Worm (Caenorhabditis elegans): ENCODE results near the gene ZC239.5.
"Not testable (repeated sequence)": the region's sequence is repeated elsewhere in the genome, so short reads cannot be mapped to it uniquely, and the experiment has no call there.

Gene ZC239.5

ce11 chrII:3213898-3214297, 3.4 kb downstream of the ZC239.5 start, which contains the start of gene ZC239.4:
TSS of gene ZC239.4 (plus strand) at chrII:3214198.
- TF ChIP-seq dmd-6 (GFP tag; IDR thresholded peaks at IDR 0.05) (no peak), Y75B8A.6 (GFP tag; IDR thresholded peaks at IDR 0.05) (no peak), hif-1 (tag; optimal IDR thresholded peaks at IDR 0.05) (no peak), attf-4 (tag; optimal IDR thresholded peaks at IDR 0.05) (no peak), nhr-10 (tag; optimal IDR thresholded peaks at IDR 0.05) (no peak), spr-3 (GFP tag; optimal IDR thresholded peaks at IDR 0.05) (no peak), pqm-1 (tag; optimal IDR thresholded peaks at IDR 0.05) (no peak), mdt-29 (GFP tag; IDR thresholded peaks at IDR 0.05) (no peak), dmd-9 (GFP tag; IDR thresholded peaks at IDR 0.05) (no peak), nhr-25 (tag; optimal IDR thresholded peaks at IDR 0.05; ENCODE audit: borderline replicate concordance, insufficient read depth) (no peak), aha-1 (tag) (no peak), egl-27 (tag; optimal IDR thresholded peaks at IDR 0.05) (no peak), mep-1 (tag; optimal IDR thresholded peaks at IDR 0.05) (no peak), php-3 (GFP tag; IDR thresholded peaks at IDR 0.05) (no peak), fkh-10 (GFP tag; optimal IDR thresholded peaks at IDR 0.05) (no peak), pha-4 (GFP tag; IDR thresholded peaks at IDR 0.05) (no peak), pha-4 (tag; optimal IDR thresholded peaks at IDR 0.05) (no peak), gei-8 (GFP tag; optimal IDR thresholded peaks at IDR 0.05) (no peak)

ce11 chrII:3215762-3216161, 5.3 kb downstream of the ZC239.5 start, which contains the start of gene ZC239.3:
TSS of gene ZC239.3 (plus strand) at chrII:3216062.
- TF ChIP-seq unc-39, nhr-10, aly-2 (tag; optimal IDR thresholded peaks at IDR 0.05): not testable (repeated sequence)

ce11 chrII:3220723-3221122, 10.3 kb downstream of the ZC239.5 start, which contains the start of gene ZC239.22:
TSS of gene ZC239.22 (minus strand) at chrII:3220823.
- no peak for TF ChIP-seq F10B5.3 (tag; optimal IDR thresholded peaks at IDR 0.05)
- TF ChIP-seq hlh-11 (tag; optimal IDR thresholded peaks at IDR 0.05), result no peak
- TF ChIP-seq aha-1 (tag), result peak; percentile 21

- TF ChIP-seq ZK546.5 (tag; optimal IDR thresholded peaks at IDR 0.05), result no peak
- TF ChIP-seq aha-1 (tag), result peak; percentile 91
Measured at ce11 chrII:3221730-3222129, 11.3 kb downstream of the ZC239.5 start, which contains the start of gene ZC239.14. TSS of gene ZC239.14 (minus strand) at chrII:3222034.

- TF ChIP-seq R02D3.7 (tag; optimal IDR thresholded peaks at IDR 0.05), result no peak
- no peak for TF ChIP-seq aly-2 (tag; optimal IDR thresholded peaks at IDR 0.05)
- TF ChIP-seq hlh-11 (tag; optimal IDR thresholded peaks at IDR 0.05), result no peak
- no peak for TF ChIP-seq madf-5 (GFP tag; IDR thresholded peaks at IDR 0.05)
- no peak for TF ChIP-seq nhr-76 (tag; optimal IDR thresholded peaks at IDR 0.05)
- peak; percentile 26 for TF ChIP-seq pqm-1 (tag; optimal IDR thresholded peaks at IDR 0.05)
Measured at ce11 chrII:3222686-3223085, 12.2 kb downstream of the ZC239.5 start, which contains the start of gene ZC239.13. TSS of gene ZC239.13 (minus strand) at chrII:3222839.

- TF ChIP-seq daf-16 (GFP tag; optimal IDR thresholded peaks at IDR 0.05) (no peak), daf-16 (tag; optimal IDR thresholded peaks at IDR 0.05) (peak; percentile 2), F44E2.7 (GFP tag; IDR thresholded peaks at IDR 0.05) (no peak), aha-1 (tag) (peak; percentile 16), F49E8.2 (tag; optimal IDR thresholded peaks at IDR 0.05; ENCODE audit: borderline replicate concordance) (no peak), nhr-102 (tag; optimal IDR thresholded peaks at IDR 0.05) (no peak)
Measured at ce11 chrII:3224631-3225030, 14.2 kb downstream of the ZC239.5 start, which contains the start of gene ZC239.15. TSS of gene ZC239.15 (minus strand) at chrII:3224731.
